Worm (Caenorhabditis elegans) whole organism, L1 larva: Measurements from ENCODE around the gene Y105C5B.1418.

Source experiments
- aha-1 ChIP-seq: fragments of 150-350 bp; optimal IDR thresholded peaks from 2 replicates; lab custom pipeline; 2014; ENCODE audit warnings: missing biosample characterization, missing genetic modification characterization
- fos-1 ChIP-seq: fragments of 150-350 bp; optimal IDR thresholded peaks from 2 replicates; lab custom pipeline; 2014; ENCODE audit warnings: missing biosample characterization, missing genetic modification characterization
- lin-13 ChIP-seq: fragments of 150-350 bp; optimal IDR thresholded peaks from 2 replicates; lab custom pipeline; 2014; ENCODE audit warnings: missing biosample characterization, missing genetic modification reagents, missing genetic modification characterization
- mdl-1 ChIP-seq, 2 experiments: fragments of 150-350 bp; optimal IDR thresholded peaks; 2 replicates each; lab custom pipeline; 2014 to 2017; ENCODE audit warnings: missing biosample characterization in 2 of 2, missing genetic modification characterization in 2 of 2, inconsistent platforms in 1 of 2
- nhr-19 ChIP-seq: fragments of 200-800 bp; sonication (Bioruptor generic); conservative IDR thresholded peaks from 2 replicates; pipeline ENCODE4 v1.3.6; 2022; ENCODE audit warnings: missing genetic modification characterization, missing compliant biosample characterization
- nhr-237 ChIP-seq: fragments of 150-350 bp; optimal IDR thresholded peaks from 2 replicates; lab custom pipeline; 2014; ENCODE audit warnings: missing biosample characterization, missing genetic modification characterization
- pqm-1 ChIP-seq: sonication (generic microtip); optimal IDR thresholded peaks from 3 replicates; lab custom pipeline; 2017; ENCODE audit warnings: missing biosample characterization, missing genetic modification characterization
- unc-62 ChIP-seq: fragments of 150-350 bp; optimal IDR thresholded peaks from 2 replicates; lab custom pipeline; 2014; ENCODE audit warnings: missing biosample characterization, missing genetic modification reagents, missing genetic modification characterization

- TF ChIP-seq aha-1 (tag; lab: Kevin White, UChicago) (no peak), nhr-237 (no peak), lin-13 (no peak), fos-1 (tag; lab: Kevin White, UChicago) (no peak), mdl-1 (tag; optimal IDR thresholded peaks at IDR 0.05; lab: Kevin White, UChicago) (no peak), nhr-19 (no peak), pqm-1 (tag; lab: Kevin White, UChicago) (no peak), unc-62 (no peak)
These were observed 32.1 kb downstream of the Y105C5B.1418 start for ce11 chrIV:16035109-16035508.
